Worm (Caenorhabditis elegans): Measurements from ENCODE around the gene clec-139.

- TF ChIP-seq B0310.2 (tag; optimal IDR thresholded peaks at IDR 0.05), result no peak
- no peak for TF ChIP-seq ama-1 (optimal IDR thresholded peaks at IDR 0.05)
- TF ChIP-seq sea-1 (GFP tag; conservative IDR thresholded peaks at IDR 0.05), result no peak
- no peak for TF ChIP-seq scrt-1 (GFP tag; IDR thresholded peaks at IDR 0.05)
- no peak for TF ChIP-seq hmg-4 (GFP tag; optimal IDR thresholded peaks at IDR 0.05)
Measured at ce11 chrII:4650072-4650471, 28.5 kb upstream of the clec-139 start.
